Worm (Caenorhabditis elegans): ENCODE data around the gene F17E9.15.

DNA sequence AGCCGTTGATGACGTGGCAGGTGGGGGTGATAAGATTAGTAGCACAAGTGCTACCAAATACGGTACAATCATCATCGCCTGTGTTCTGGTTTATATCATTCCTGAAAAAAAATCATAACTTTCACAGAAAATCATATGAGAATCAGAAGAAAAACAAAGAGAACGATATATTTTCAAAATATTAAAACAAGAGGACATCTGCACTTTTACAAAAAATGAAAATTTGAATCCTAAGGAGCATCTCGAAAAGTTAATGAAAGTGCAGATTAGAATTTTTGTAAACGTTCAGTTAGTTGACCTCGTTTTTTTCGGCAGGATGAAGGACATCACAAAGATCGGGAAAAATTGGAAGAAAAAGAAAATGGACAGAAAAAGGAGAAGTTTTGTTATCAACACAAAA is 34.4 kb upstream of the F17E9.15 start, which contains the start of gene F35H10.10:
- TF ChIP-seq cog-1 (tag; optimal IDR thresholded peaks at IDR 0.05) = no peak
- no peak for TF ChIP-seq ref-1 (GFP tag; conservative IDR thresholded peaks at IDR 0.05)
- TF ChIP-seq med-1 (GFP tag; optimal IDR thresholded peaks at IDR 0.05; ENCODE audit: insufficient read depth) = no peak
- TF ChIP-seq ztf-23 (GFP tag; IDR thresholded peaks at IDR 0.05) = no peak
- TF ChIP-seq klf-2 (GFP tag; conservative IDR thresholded peaks at IDR 0.05) = no peak
